Fruit fly (Drosophila melanogaster) whole organism, pupa: ENCODE measurements around the gene CG3557.

ENCODE experiments used
- CG10348 ChIP-seq: fragments of 200-800 bp; sonication (Bioruptor generic); IDR thresholded peaks from 2 replicates; pipeline ENCODE4 v1.3.6; 2022; ENCODE audit warnings: missing biosample characterization, missing genetic modification characterization
- CG12605 ChIP-seq: fragments of 200-800 bp; sonication (Bioruptor generic); IDR thresholded peaks from 2 replicates; pipeline ENCODE4 v1.3.6; 2022; ENCODE audit warnings: missing biosample characterization, missing genetic modification characterization
- CG13204 ChIP-seq: fragments of 200-800 bp; sonication (Bioruptor generic); optimal IDR thresholded peaks from 2 replicates; lab custom pipeline; 2018; ENCODE audit warnings: missing biosample characterization, mild to moderate bottlenecking, missing genetic modification characterization, moderate library complexity
- CG14655 ChIP-seq: fragments of 200-800 bp; sonication (Bioruptor generic); optimal IDR thresholded peaks from 3 replicates; lab custom pipeline; 2017; ENCODE audit warnings: mild to moderate bottlenecking, missing biosample characterization, missing genetic modification reagents, missing genetic modification characterization
- CG15710 ChIP-seq: fragments of 200-800 bp; sonication (Bioruptor generic); optimal IDR thresholded peaks from 2 replicates; lab custom pipeline; 2018; ENCODE audit warnings: missing biosample characterization, mild to moderate bottlenecking, missing genetic modification characterization, moderate library complexity
- CG17806 ChIP-seq: fragments of 200-800 bp; sonication (Bioruptor generic); optimal IDR thresholded peaks from 2 replicates; lab custom pipeline; 2018; ENCODE audit warnings: missing biosample characterization, mild to moderate bottlenecking, missing genetic modification characterization, moderate library complexity
- CG32121 ChIP-seq: fragments of 200-800 bp; sonication (Bioruptor generic); IDR thresholded peaks from 2 replicates; pipeline ENCODE4 v1.3.6; 2022; ENCODE audit warnings: missing biosample characterization, missing genetic modification characterization
- CG34367 ChIP-seq: fragments of 200-800 bp; sonication (Bioruptor generic); optimal IDR thresholded peaks from 2 replicates; lab custom pipeline; 2018; ENCODE audit warnings: missing biosample characterization, mild to moderate bottlenecking, missing genetic modification characterization
- CG4496 ChIP-seq: fragments of 200-800 bp; sonication (Bioruptor generic); IDR thresholded peaks from 3 replicates; pipeline ENCODE4 v1.3.6; 2022; ENCODE audit warnings: missing biosample characterization, missing genetic modification characterization
- CG8159 ChIP-seq: fragments of 200-800 bp; sonication (Bioruptor generic); optimal IDR thresholded peaks from 3 replicates; lab custom pipeline; 2018; ENCODE audit warnings: missing biosample characterization, mild to moderate bottlenecking, missing genetic modification characterization, moderate library complexity
- CG8301 ChIP-seq: fragments of 200-800 bp; sonication (Bioruptor generic); optimal IDR thresholded peaks from 2 replicates; lab custom pipeline; 2018; ENCODE audit warnings: missing biosample characterization, mild to moderate bottlenecking, missing genetic modification characterization
- CG9948 ChIP-seq: fragments of 200-800 bp; sonication (Bioruptor generic); optimal IDR thresholded peaks from 2 replicates; lab custom pipeline; 2018; ENCODE audit warnings: missing biosample characterization, mild to moderate bottlenecking, missing genetic modification characterization, moderate library complexity
- D1 ChIP-seq: fragments of 200-800 bp; sonication (Bioruptor generic); optimal IDR thresholded peaks from 2 replicates; lab custom pipeline; 2018; ENCODE audit warnings: missing biosample characterization, mild to moderate bottlenecking, missing genetic modification characterization, moderate library complexity
- EcR ChIP-seq: fragments of 200-800 bp; sonication (Bioruptor generic); optimal IDR thresholded peaks from 3 replicates; lab custom pipeline; 2019; ENCODE audit warnings: missing biosample characterization, missing genetic modification characterization, mild to moderate bottlenecking, moderate library complexity, missing genetic modification reagents
- Ets98B ChIP-seq: fragments of 200-800 bp; sonication (Bioruptor generic); IDR thresholded peaks from 2 replicates; pipeline ENCODE4 v1.3.6; 2022; ENCODE audit warnings: missing biosample characterization, missing genetic modification characterization
- Pif1A ChIP-seq: fragments of 200-800 bp; sonication (Bioruptor generic); optimal IDR thresholded peaks from 3 replicates; lab custom pipeline; 2016; ENCODE audit warnings: missing biosample characterization, missing genetic modification characterization
- Pif1B ChIP-seq: fragments of 200-800 bp; sonication (Bioruptor generic); optimal IDR thresholded peaks from 3 replicates; lab custom pipeline; 2016; ENCODE audit warnings: missing biosample characterization, missing genetic modification characterization
- Snoo ChIP-seq: fragments of 200-800 bp; sonication (Bioruptor generic); optimal IDR thresholded peaks from 3 replicates; lab custom pipeline; 2017; ENCODE audit warnings: missing biosample characterization, mild to moderate bottlenecking, missing genetic modification characterization, inconsistent platforms
- fd96Ca ChIP-seq: fragments of 200-800 bp; sonication (Bioruptor generic); IDR thresholded peaks from 3 replicates; pipeline ENCODE4 v1.3.6; 2022; ENCODE audit warnings: missing biosample characterization, missing genetic modification characterization
- gl ChIP-seq: fragments of 200-800 bp; sonication (Bioruptor generic); optimal IDR thresholded peaks from 2 replicates; lab custom pipeline; 2018; ENCODE audit warnings: missing biosample characterization, mild to moderate bottlenecking, missing genetic modification characterization
- rn ChIP-seq: fragments of 200-800 bp; sonication (Bioruptor generic); IDR thresholded peaks from 2 replicates; pipeline ENCODE4 v1.3.6; 2022; ENCODE audit warnings: missing biosample characterization, missing genetic modification characterization

The CG3557 gene

DNA sequence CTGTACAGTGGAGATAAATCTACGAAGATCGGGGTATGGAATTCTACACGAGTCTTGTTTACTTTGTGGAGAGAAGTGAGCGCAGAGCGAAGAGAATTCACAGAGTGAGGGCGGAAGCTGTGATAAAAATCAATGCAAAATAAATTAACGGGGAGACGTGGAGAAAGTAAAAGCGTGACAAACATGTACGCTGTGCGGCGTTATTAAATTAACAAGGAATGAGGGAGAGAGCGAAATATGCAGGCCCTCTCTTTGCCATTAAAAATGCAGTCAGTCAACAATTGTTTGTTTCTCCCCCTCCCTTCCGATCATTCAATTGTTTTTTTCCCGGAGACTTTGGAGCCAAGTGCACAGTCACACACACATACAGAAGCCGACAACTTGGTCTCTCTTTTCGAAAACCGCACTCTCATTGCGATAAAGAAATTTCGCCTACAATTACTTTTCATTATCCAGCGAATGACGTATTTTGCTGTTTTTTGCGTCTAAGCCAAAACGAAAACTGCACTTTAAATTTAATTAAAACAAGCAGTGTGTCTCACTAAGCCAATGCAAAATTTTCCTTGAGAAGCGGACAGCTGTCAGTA lies 22.7 kb downstream of the CG3557 start:
- TF ChIP-seq CG8301 (tag; lab: Kevin White, UChicago) (peak; percentile 23), CG10348 (GFP tag; lab: Robert Waterston, UW) (no peak), CG15710 (no peak), CG34367 (tag; lab: Kevin White, UChicago) (no peak), CG12605 (GFP tag; lab: Robert Waterston, UW) (peak; percentile 70), D1 (tag; lab: Kevin White, UChicago) (no peak), Snoo (peak; percentile 18), Pif1B (GFP tag; lab: Kevin White, UChicago) (peak; percentile 20), Pif1A (no peak), fd96Ca (GFP tag; lab: Robert Waterston, UW) (no peak), EcR (GFP tag; lab: Kevin White, UChicago) (no peak), Ets98B (GFP tag; lab: Robert Waterston, UW) (peak; percentile 61; the same call in 1 of the 2 replicates), gl (tag; lab: Kevin White, UChicago) (peak; percentile 49), CG17806 (tag; lab: Kevin White, UChicago) (no peak), CG14655 (GFP tag; lab: Kevin White, UChicago) (no peak), CG9948 (tag; lab: Kevin White, UChicago) (no peak), CG32121 (GFP tag; lab: Robert Waterston, UW) (no peak; the same call in 1 of the 2 replicates), CG4496 (GFP tag; lab: Robert Waterston, UW) (peak; percentile 78; the same call in 2 of the 3 replicates), rn (GFP tag; lab: Robert Waterston, UW) (no peak), CG8159 (tag; lab: Kevin White, UChicago) (no peak), CG13204 (GFP tag; lab: Kevin White, UChicago) (peak; percentile 73)

DNA sequence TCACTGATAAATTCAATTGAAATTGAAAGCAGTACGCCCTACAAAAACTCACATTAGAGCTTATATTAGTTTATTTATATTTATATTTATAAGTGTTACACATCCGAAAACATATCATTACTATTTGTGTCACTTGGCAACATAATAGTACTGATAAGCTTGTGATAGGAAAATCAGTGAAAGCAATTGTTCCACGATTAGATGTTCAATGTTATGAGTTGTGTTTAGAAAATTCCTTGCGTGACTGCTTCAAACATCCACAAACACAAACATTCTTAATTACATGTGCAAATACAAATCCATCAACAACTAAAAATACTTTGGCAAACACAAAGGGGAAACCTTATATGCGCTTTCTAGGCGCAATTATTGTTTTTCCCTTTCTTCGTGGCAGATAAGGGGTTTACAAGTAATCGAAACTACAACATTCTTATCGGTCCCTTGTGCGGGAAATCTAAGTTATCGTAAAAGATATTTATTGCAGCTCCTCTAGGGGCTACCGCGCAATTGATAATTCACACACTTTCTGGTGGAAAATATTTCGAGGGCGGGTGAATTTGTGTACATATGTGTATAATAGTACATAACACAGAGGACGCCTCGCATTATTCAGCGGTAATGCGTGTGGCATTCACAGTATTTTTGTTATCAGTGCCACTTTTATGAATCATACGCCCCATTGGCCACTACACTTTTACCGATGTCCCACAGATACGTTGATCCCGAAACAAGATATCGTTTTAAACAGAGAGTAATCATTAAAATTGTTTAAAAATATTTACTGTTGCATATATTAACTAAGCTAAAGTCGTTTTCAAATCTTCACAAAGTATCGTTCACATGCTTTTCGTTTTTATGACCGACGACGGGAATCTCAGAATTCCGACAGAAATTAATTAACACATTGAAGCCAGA lies 23.4 kb downstream of the CG3557 start:
- TF ChIP-seq gl (tag; lab: Kevin White, UChicago) (no peak), CG10348 (GFP tag; lab: Robert Waterston, UW) (no peak), CG17806 (tag; lab: Kevin White, UChicago) (no peak), Pif1A (no peak), CG8301 (tag; lab: Kevin White, UChicago) (no peak), CG8159 (tag; lab: Kevin White, UChicago) (no peak), EcR (GFP tag; lab: Kevin White, UChicago) (no peak), CG12605 (GFP tag; lab: Robert Waterston, UW) (no peak), Pif1B (GFP tag; lab: Kevin White, UChicago) (no peak), rn (GFP tag; lab: Robert Waterston, UW) (no peak), CG32121 (GFP tag; lab: Robert Waterston, UW) (no peak), CG34367 (tag; lab: Kevin White, UChicago) (no peak), fd96Ca (GFP tag; lab: Robert Waterston, UW) (no peak), Snoo (no peak), CG9948 (tag; lab: Kevin White, UChicago) (no peak), CG13204 (GFP tag; lab: Kevin White, UChicago) (no peak), CG14655 (GFP tag; lab: Kevin White, UChicago) (no peak), CG15710 (no peak), D1 (tag; lab: Kevin White, UChicago) (no peak), CG4496 (GFP tag; lab: Robert Waterston, UW) (no peak)

DNA sequence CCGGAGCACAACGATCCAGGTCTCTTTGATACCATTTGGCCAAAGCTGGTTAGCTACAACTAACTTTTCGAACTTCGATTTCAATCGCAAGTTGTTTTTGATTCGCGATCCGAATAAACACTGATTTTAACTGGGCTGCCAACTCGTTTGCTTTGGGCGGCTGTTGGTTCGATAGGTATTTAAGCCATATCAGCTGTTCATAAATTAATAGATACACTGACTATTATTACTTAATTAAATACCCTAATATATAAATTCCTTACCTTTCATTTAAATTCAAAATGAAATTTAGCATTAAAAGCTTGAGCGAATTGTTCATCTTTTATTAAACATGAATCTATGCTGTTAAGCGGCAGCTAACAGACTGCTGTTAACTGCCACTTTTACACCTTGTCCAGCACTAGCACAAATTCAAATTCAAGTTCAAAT lies 28.4 kb downstream of the CG3557 start, which contains the start of gene CG9967:
Gene CG9967, minus strand, starts transcription at position 129 of the 429 bp plus-strand sequence.
- no peak for TF ChIP-seq CG9948 (tag; lab: Kevin White, UChicago)
- TF ChIP-seq D1 (tag; lab: Kevin White, UChicago) = no peak
- no peak for TF ChIP-seq CG8301 (tag; lab: Kevin White, UChicago)
- TF ChIP-seq CG14655 (GFP tag; lab: Kevin White, UChicago) = no peak
- no peak for TF ChIP-seq CG32121 (GFP tag; lab: Robert Waterston, UW)
- TF ChIP-seq fd96Ca (GFP tag; lab: Robert Waterston, UW) = no peak
- no peak for TF ChIP-seq Ets98B (GFP tag; lab: Robert Waterston, UW)

DNA sequence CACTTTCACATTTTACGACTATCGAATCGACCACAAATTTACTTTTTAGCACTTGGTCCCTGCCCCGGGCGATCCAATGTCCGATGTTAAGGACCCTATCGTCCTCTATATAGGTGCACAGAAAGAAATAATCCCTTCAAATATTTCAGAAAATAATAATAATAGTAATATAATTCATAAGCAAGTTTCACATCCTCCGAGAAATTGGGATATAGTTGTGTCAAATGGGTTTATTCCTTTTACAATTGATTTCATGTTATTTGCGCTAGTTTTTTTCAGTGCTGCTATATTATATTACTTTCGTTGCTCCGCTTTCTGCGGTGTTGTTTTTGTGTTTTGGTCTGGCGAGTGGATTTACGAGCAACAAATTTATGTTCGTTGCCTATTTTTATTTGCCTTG lies 37.1 kb downstream of the CG3557 start:
- TF ChIP-seq CG34367 (tag; lab: Kevin White, UChicago) (no peak), Pif1A (no peak), CG15710 (no peak), gl (tag; lab: Kevin White, UChicago) (no peak), CG4496 (GFP tag; lab: Robert Waterston, UW) (no peak), CG32121 (GFP tag; lab: Robert Waterston, UW) (no peak), CG13204 (GFP tag; lab: Kevin White, UChicago) (no peak), CG8301 (tag; lab: Kevin White, UChicago) (no peak), CG17806 (tag; lab: Kevin White, UChicago) (no peak), CG14655 (GFP tag; lab: Kevin White, UChicago) (no peak), fd96Ca (GFP tag; lab: Robert Waterston, UW) (no peak), CG8159 (tag; lab: Kevin White, UChicago) (no peak)
